Fruit fly (Drosophila melanogaster) whole organism, embryonic: ENCODE measurements around the gene CG43658.

Experiments used
- Awh ChIP-seq: fragments of 200-800 bp; sonication (Bioruptor generic); IDR thresholded peaks from 2 replicates; pipeline ENCODE4, ENCODE4 v1.3.6; 2022; ENCODE audit warnings: missing biosample characterization, missing genetic modification characterization
- CG10147 ChIP-seq: fragments of 200-800 bp; sonication (Bioruptor generic); optimal IDR thresholded peaks from 2 replicates; lab custom pipeline; 2019; ENCODE audit warnings: missing biosample characterization, mild to moderate bottlenecking, missing genetic modification characterization, moderate library complexity
- CG10565 ChIP-seq: fragments of 200-800 bp; sonication (Bioruptor generic); optimal IDR thresholded peaks from 3 replicates; lab custom pipeline; 2016; ENCODE audit warnings: missing biosample characterization, mild to moderate bottlenecking, missing genetic modification characterization
- CG12104 ChIP-seq: fragments of 200-800 bp; sonication (Bioruptor generic); optimal IDR thresholded peaks from 3 replicates; lab custom pipeline; 2016; ENCODE audit warnings: missing biosample characterization, missing genetic modification characterization
- CG13123 ChIP-seq: fragments of 200-800 bp; sonication (Bioruptor generic); optimal IDR thresholded peaks from 2 replicates; lab custom pipeline; 2016; ENCODE audit warnings: missing biosample characterization, missing genetic modification characterization
- CG13287 ChIP-seq: fragments of 200-800 bp; sonication (Bioruptor generic); IDR thresholded peaks from 2 replicates; pipeline ENCODE4 v1.3.6; 2022; ENCODE audit warnings: missing biosample characterization, missing genetic modification characterization; ENCODE audit not compliant: partially characterized antibody
- CG13296 ChIP-seq: fragments of 200-800 bp; sonication (Bioruptor generic); optimal IDR thresholded peaks from 3 replicates; lab custom pipeline; 2018; ENCODE audit warnings: missing biosample characterization, mild to moderate bottlenecking, missing genetic modification characterization
- CG13775 ChIP-seq: fragments of 200-800 bp; sonication (Bioruptor generic); optimal IDR thresholded peaks from 3 replicates; lab custom pipeline; 2017; ENCODE audit warnings: missing biosample characterization, mild to moderate bottlenecking, missing genetic modification characterization
- CG14860 ChIP-seq: fragments of 200-800 bp; sonication (Bioruptor generic); IDR thresholded peaks from 3 replicates; pipeline ENCODE4 v1.3.6; 2022; ENCODE audit warnings: missing biosample characterization, missing genetic modification characterization; ENCODE audit not compliant: partially characterized antibody
- CG1529 ChIP-seq: fragments of 200-800 bp; sonication (Bioruptor generic); optimal IDR thresholded peaks from 3 replicates; lab custom pipeline; 2018; ENCODE audit warnings: missing biosample characterization, missing genetic modification characterization
- CG15514 ChIP-seq: fragments of 200-800 bp; sonication (Bioruptor generic); optimal IDR thresholded peaks from 3 replicates; lab custom pipeline; 2017; ENCODE audit warnings: missing biosample characterization, missing genetic modification characterization, mild to moderate bottlenecking, moderate library complexity, missing genetic modification reagents
- CG18262 ChIP-seq: fragments of 200-800 bp; optimal IDR thresholded peaks from 3 replicates; lab custom pipeline; 2019; ENCODE audit warnings: missing biosample characterization, mild to moderate bottlenecking, missing genetic modification characterization, moderate library complexity
- CG2129 ChIP-seq: fragments of 200-800 bp; sonication (Bioruptor generic); IDR thresholded peaks from 2 replicates; pipeline ENCODE4 v1.3.6; 2022; ENCODE audit warnings: missing biosample characterization, missing genetic modification characterization; ENCODE audit not compliant: partially characterized antibody
- CG31224 ChIP-seq: fragments of 200-800 bp; sonication (Bioruptor generic); IDR thresholded peaks from 2 replicates; pipeline ENCODE4 v1.3.6; 2022; ENCODE audit warnings: missing biosample characterization, missing genetic modification characterization
- CG3995 ChIP-seq: fragments of 200-800 bp; sonication (Bioruptor generic); optimal IDR thresholded peaks from 3 replicates; lab custom pipeline; 2016; ENCODE audit warnings: missing biosample characterization, missing genetic modification characterization
- CG4282 ChIP-seq: fragments of 200-800 bp; sonication (Bioruptor generic); optimal IDR thresholded peaks from 2 replicates; lab custom pipeline; 2016; ENCODE audit warnings: missing biosample characterization, missing genetic modification characterization
- CG4707 ChIP-seq: fragments of 200-800 bp; sonication (Bioruptor generic); optimal IDR thresholded peaks from 2 replicates; lab custom pipeline; 2018; ENCODE audit warnings: missing biosample characterization, mild to moderate bottlenecking, missing genetic modification characterization, moderate library complexity
- CG6683 ChIP-seq: fragments of 200-800 bp; sonication (Bioruptor generic); optimal IDR thresholded peaks from 2 replicates; lab custom pipeline; 2017; ENCODE audit warnings: missing biosample characterization, mild to moderate bottlenecking, missing genetic modification characterization, missing genetic modification reagents
- CG8765 ChIP-seq: fragments of 200-800 bp; sonication (Bioruptor generic); IDR thresholded peaks from 2 replicates; pipeline ENCODE4 v1.3.6; 2022; ENCODE audit warnings: missing biosample characterization, missing genetic modification characterization
- CG8924 ChIP-seq: fragments of 200-800 bp; optimal IDR thresholded peaks from 3 replicates; lab custom pipeline; 2019; ENCODE audit warnings: missing biosample characterization, mild to moderate bottlenecking, missing genetic modification characterization, moderate library complexity
- Dip3 ChIP-seq: fragments of 200-800 bp; sonication (Bioruptor generic); optimal IDR thresholded peaks from 3 replicates; lab custom pipeline; 2016; ENCODE audit warnings: missing biosample characterization, missing genetic modification characterization
- Ets65A ChIP-seq: fragments of 200-800 bp; sonication (Bioruptor generic); peaks from one replicate; lab custom pipeline; 2016; ENCODE audit warnings: missing biosample characterization, missing genetic modification characterization
- HLHmδ ChIP-seq: fragments of 200-800 bp; sonication (Bioruptor generic); optimal IDR thresholded peaks from 2 replicates; lab custom pipeline; 2018; ENCODE audit warnings: missing biosample characterization, mild to moderate bottlenecking, missing genetic modification characterization, moderate library complexity
- NFAT ChIP-seq: fragments of 200-800 bp; sonication (Bioruptor generic); IDR thresholded peaks from 2 replicates; pipeline ENCODE4 v1.3.6; 2022; ENCODE audit warnings: missing biosample characterization, missing genetic modification characterization
- Nf-YC ChIP-seq: fragments of 200-800 bp; optimal IDR thresholded peaks from 3 replicates; lab custom pipeline; 2019; ENCODE audit warnings: missing biosample characterization, mild to moderate bottlenecking, missing genetic modification characterization, moderate library complexity
- PHDP ChIP-seq: fragments of 200-800 bp; sonication (Bioruptor generic); optimal IDR thresholded peaks from 3 replicates; lab custom pipeline; 2018; ENCODE audit warnings: missing biosample characterization, mild to moderate bottlenecking, missing genetic modification characterization, moderate library complexity
- Ptx1 ChIP-seq: fragments of 200-800 bp; sonication (Bioruptor generic); IDR thresholded peaks from 2 replicates; pipeline ENCODE4 v1.3.6; 2022; ENCODE audit warnings: missing biosample characterization, missing genetic modification characterization
- Side ChIP-seq: fragments of 200-800 bp; sonication (Bioruptor generic); optimal IDR thresholded peaks from 2 replicates; lab custom pipeline; 2016; ENCODE audit warnings: missing biosample characterization, missing genetic modification characterization
- Sry-δ ChIP-seq: fragments of 200-800 bp; sonication (Bioruptor generic); optimal IDR thresholded peaks from 2 replicates; lab custom pipeline; 2016; ENCODE audit warnings: missing biosample characterization, missing genetic modification characterization
- TFAM ChIP-seq: fragments of 200-800 bp; sonication (Bioruptor generic); optimal IDR thresholded peaks from 2 replicates; lab custom pipeline; 2017; ENCODE audit warnings: missing biosample characterization, missing genetic modification characterization, inconsistent platforms
- Taf1 ChIP-seq: fragments of 200-800 bp; sonication (Bioruptor generic); IDR thresholded peaks from 2 replicates; pipeline ENCODE4 v1.3.6; 2022; ENCODE audit warnings: missing biosample characterization, missing genetic modification characterization
- bcd ChIP-seq: fragments of 200-800 bp; sonication (Bioruptor generic); optimal IDR thresholded peaks from 2 replicates; lab custom pipeline; 2017; ENCODE audit warnings: missing biosample characterization, mild to moderate bottlenecking, missing genetic modification characterization
- br ChIP-seq: fragments of >200 bp; optimal IDR thresholded peaks from 2 replicates; lab custom pipeline; 2017
- cato ChIP-seq: fragments of 200-800 bp; sonication (Bioruptor generic); optimal IDR thresholded peaks from 2 replicates; lab custom pipeline; 2016; ENCODE audit warnings: missing biosample characterization, missing genetic modification characterization, borderline replicate concordance
- chinmo ChIP-seq: fragments of 200-800 bp; sonication (Bioruptor generic); IDR thresholded peaks from 4 replicates; pipeline ENCODE4 v1.3.6; 2022; ENCODE audit warnings: missing biosample characterization, missing genetic modification characterization; ENCODE audit not compliant: partially characterized antibody
- dati ChIP-seq: fragments of 200-800 bp; sonication (Bioruptor generic); IDR thresholded peaks from 2 replicates; pipeline ENCODE4 v1.3.6; 2022; ENCODE audit warnings: missing biosample characterization, missing genetic modification characterization
- dpn ChIP-seq, 2 experiments: fragments of 200-800 bp; sonication (Bioruptor generic); optimal IDR thresholded peaks; 3 replicates each; lab custom pipeline; 2016; ENCODE audit warnings: missing biosample characterization in 2 of 2, missing genetic modification characterization in 2 of 2
- fd102C ChIP-seq: fragments of 200-800 bp; sonication (Bioruptor generic); optimal IDR thresholded peaks from 2 replicates; lab custom pipeline; 2018; ENCODE audit warnings: missing biosample characterization, mild to moderate bottlenecking, missing genetic modification characterization, moderate library complexity
- gem ChIP-seq: fragments of 200-800 bp; sonication (Bioruptor generic); optimal IDR thresholded peaks from 2 replicates; lab custom pipeline; 2019; ENCODE audit warnings: missing biosample characterization, mild to moderate bottlenecking, missing genetic modification characterization, moderate library complexity
- grn ChIP-seq: fragments of 200-800 bp; sonication (Bioruptor generic); optimal IDR thresholded peaks from 3 replicates; lab custom pipeline; 2017; ENCODE audit warnings: missing biosample characterization, missing genetic modification characterization
- lab ChIP-seq: fragments of 200-800 bp; sonication (Bioruptor generic); optimal IDR thresholded peaks from 3 replicates; lab custom pipeline; 2017; ENCODE audit warnings: missing biosample characterization, missing genetic modification characterization, mild to moderate bottlenecking, moderate library complexity, missing genetic modification reagents
- lbe ChIP-seq: fragments of 200-800 bp; sonication (Bioruptor generic); optimal IDR thresholded peaks from 2 replicates; lab custom pipeline; 2016; ENCODE audit warnings: missing biosample characterization, mild to moderate bottlenecking, missing genetic modification characterization
- pum ChIP-seq: fragments of 200-800 bp; sonication (Bioruptor generic); optimal IDR thresholded peaks from 2 replicates; lab custom pipeline; 2016; ENCODE audit warnings: missing biosample characterization, missing genetic modification characterization
- repo ChIP-seq: fragments of 200-800 bp; sonication (Bioruptor generic); optimal IDR thresholded peaks from 2 replicates; lab custom pipeline; 2016; ENCODE audit warnings: missing biosample characterization, missing genetic modification characterization
- salm ChIP-seq: fragments of 200-800 bp; sonication (Bioruptor generic); optimal IDR thresholded peaks from 2 replicates; lab custom pipeline; 2018; ENCODE audit warnings: missing biosample characterization, mild to moderate bottlenecking, missing genetic modification characterization
- scrt ChIP-seq: fragments of 200-800 bp; sonication (Bioruptor generic); optimal IDR thresholded peaks from 2 replicates; lab custom pipeline; 2018; ENCODE audit warnings: missing biosample characterization, mild to moderate bottlenecking, missing genetic modification characterization, moderate library complexity
- sisA ChIP-seq: fragments of 200-800 bp; sonication (Bioruptor generic); IDR thresholded peaks from 2 replicates; pipeline ENCODE4 v1.3.6; 2022; ENCODE audit warnings: missing biosample characterization, missing genetic modification characterization
- so ChIP-seq: fragments of 200-800 bp; sonication (Bioruptor generic); IDR thresholded peaks from 3 replicates; pipeline ENCODE4 v1.3.6; 2022; ENCODE audit warnings: missing biosample characterization, missing genetic modification characterization
- sqz ChIP-seq: fragments of 200-800 bp; sonication (Bioruptor generic); optimal IDR thresholded peaks from 3 replicates; lab custom pipeline; 2018; ENCODE audit warnings: missing biosample characterization, mild to moderate bottlenecking, missing genetic modification characterization
- toy ChIP-seq: fragments of 200-800 bp; sonication (Bioruptor generic); IDR thresholded peaks from 2 replicates; pipeline ENCODE4 v1.3.6; 2022; ENCODE audit warnings: missing biosample characterization, missing genetic modification characterization
- zen2 ChIP-seq: fragments of 200-800 bp; sonication (Bioruptor generic); IDR thresholded peaks from 3 replicates; pipeline ENCODE4 v1.3.6; 2022; ENCODE audit warnings: missing biosample characterization, missing genetic modification characterization; ENCODE audit not compliant: partially characterized antibody

CG43658 gene

dm6 chrX:17581606-17582281, 20.8 kb upstream of the CG43658 start (continued):
- TF ChIP-seq HLHmδ (GFP tag; lab: Kevin White, UChicago) (no peak), CG4282 (GFP tag; lab: Kevin White, UChicago) (no peak), br (lab: Kevin White, UChicago) (no peak), lab (GFP tag; lab: Kevin White, UChicago) (no peak), CG4707 (GFP tag; lab: Kevin White, UChicago) (no peak), CG6683 (GFP tag; lab: Kevin White, UChicago) (no peak), dpn (GFP tag; optimal IDR thresholded peaks at IDR 0.05; lab: Kevin White, UChicago) (peak in 1 of 2 experiments; percentile 34), chinmo (GFP tag; lab: Robert Waterston, UW) (no peak), PHDP (tag; lab: Kevin White, UChicago) (peak; percentile 14), grn (GFP tag; lab: Kevin White, UChicago) (no peak), fd102C (GFP tag; lab: Kevin White, UChicago) (no peak), CG10147 (GFP tag; lab: Kevin White, UChicago) (peak; percentile 26), Sry-δ (GFP tag; lab: Kevin White, UChicago) (no peak), CG3995 (GFP tag; lab: Kevin White, UChicago) (no peak), Dip3 (GFP tag; lab: Kevin White, UChicago) (no peak), CG1529 (GFP tag; lab: Kevin White, UChicago) (no peak), sisA (GFP tag; lab: Robert Waterston, UW) (no peak), pum (GFP tag; lab: Kevin White, UChicago) (no peak), dati (GFP tag; lab: Robert Waterston, UW) (no peak), CG13123 (GFP tag; lab: Kevin White, UChicago) (no peak), Ets65A (GFP tag; lab: Kevin White, UChicago) (no peak), CG13775 (GFP tag; lab: Kevin White, UChicago) (peak; percentile 47), zen2 (GFP tag; lab: Robert Waterston, UW) (no peak), lbe (GFP tag; lab: Kevin White, UChicago) (no peak), sqz (no peak), Side (GFP tag; lab: Kevin White, UChicago) (no peak), bcd (peak; percentile 20), salm (tag; lab: Kevin White, UChicago) (no peak), cato (no peak), repo (GFP tag; lab: Kevin White, UChicago) (no peak), NFAT (GFP tag; lab: Robert Waterston, UW) (no peak), scrt (GFP tag; lab: Kevin White, UChicago) (no peak), CG12104 (GFP tag; lab: Kevin White, UChicago) (no peak), CG18262 (tag; lab: Kevin White, UChicago) (peak; percentile 77), CG13296 (no peak), CG31224 (GFP tag; lab: Robert Waterston, UW) (no peak), TFAM (GFP tag; lab: Kevin White, UChicago) (no peak), CG13287 (GFP tag; lab: Robert Waterston, UW) (no peak), Ptx1 (GFP tag; lab: Robert Waterston, UW) (no peak), CG14860 (no peak), Taf1 (GFP tag; lab: Robert Waterston, UW) (no peak), gem (tag; lab: Kevin White, UChicago) (peak; percentile 71), toy (GFP tag; lab: Robert Waterston, UW) (no peak), CG2129 (GFP tag; lab: Robert Waterston, UW) (no peak), Nf-YC (tag; lab: Kevin White, UChicago) (peak; percentile 71), CG10565 (GFP tag; lab: Kevin White, UChicago) (no peak), CG15514 (GFP tag; lab: Kevin White, UChicago) (no peak), Awh (GFP tag; lab: Robert Waterston, UW) (no peak), CG8765 (GFP tag; lab: Robert Waterston, UW) (no peak), so (GFP tag; lab: Robert Waterston, UW) (no peak), CG8924 (tag; lab: Kevin White, UChicago) (peak; percentile 46)
